Fruit fly (Drosophila melanogaster) whole organism, pupa: Measurements from ENCODE around the gene CG13108.

Source experiments
- CG10348 ChIP-seq: fragments of 200-800 bp; sonication (Bioruptor generic); IDR thresholded peaks from 2 replicates; pipeline ENCODE4 v1.3.6; 2022; ENCODE audit warnings: missing biosample characterization, missing genetic modification characterization
- CG14655 ChIP-seq: fragments of 200-800 bp; sonication (Bioruptor generic); optimal IDR thresholded peaks from 3 replicates; lab custom pipeline; 2017; ENCODE audit warnings: mild to moderate bottlenecking, missing biosample characterization, missing genetic modification reagents, missing genetic modification characterization
- CG17806 ChIP-seq: fragments of 200-800 bp; sonication (Bioruptor generic); optimal IDR thresholded peaks from 2 replicates; lab custom pipeline; 2018; ENCODE audit warnings: missing biosample characterization, mild to moderate bottlenecking, missing genetic modification characterization, moderate library complexity
- CG32121 ChIP-seq: fragments of 200-800 bp; sonication (Bioruptor generic); IDR thresholded peaks from 2 replicates; pipeline ENCODE4 v1.3.6; 2022; ENCODE audit warnings: missing biosample characterization, missing genetic modification characterization
- CG8301 ChIP-seq: fragments of 200-800 bp; sonication (Bioruptor generic); optimal IDR thresholded peaks from 2 replicates; lab custom pipeline; 2018; ENCODE audit warnings: missing biosample characterization, mild to moderate bottlenecking, missing genetic modification characterization
- Ets98B ChIP-seq: fragments of 200-800 bp; sonication (Bioruptor generic); IDR thresholded peaks from 2 replicates; pipeline ENCODE4 v1.3.6; 2022; ENCODE audit warnings: missing biosample characterization, missing genetic modification characterization
- Pif1B ChIP-seq: fragments of 200-800 bp; sonication (Bioruptor generic); optimal IDR thresholded peaks from 3 replicates; lab custom pipeline; 2016; ENCODE audit warnings: missing biosample characterization, missing genetic modification characterization

dm6 chr2L:9182504-9182928 is 18.5 kb downstream of the CG13108 start:
- no peak for TF ChIP-seq Pif1B
- no peak for TF ChIP-seq CG10348 (GFP tag; lab: Robert Waterston, UW)
- no peak for TF ChIP-seq CG8301
- TF ChIP-seq CG14655 (GFP tag; lab: Kevin White, UChicago), result no peak
- TF ChIP-seq Ets98B (GFP tag; lab: Robert Waterston, UW), result no peak
- no peak for TF ChIP-seq CG32121
- TF ChIP-seq CG17806 (tag; lab: Kevin White, UChicago), result no peak
